Fruit fly (Drosophila melanogaster): ENCODE data around the gene CG6785.
A peak's percentile ranks its signal among the peaks of the same experiment; 100 is the strongest.

CG6785 gene

dm6 chr2L:12007331-12007791, 37.6 kb downstream of the CG6785 start (continued):
- TF ChIP-seq Smox (GFP tag; optimal IDR thresholded peaks at IDR 0.05) = peak; percentile 66
- no peak for TF ChIP-seq CG4318 (GFP tag; optimal IDR thresholded peaks at IDR 0.05)
- peak; percentile 91 for TF ChIP-seq Lpt (GFP tag; optimal IDR thresholded peaks at IDR 0.05)
- peak; percentile 35 for TF ChIP-seq cyc (GFP tag; optimal IDR thresholded peaks at IDR 0.05)
- no peak for TF ChIP-seq CG15336 (GFP tag; IDR thresholded peaks at IDR 0.05)
- peak; percentile 80 for TF ChIP-seq fkh (GFP tag; optimal IDR thresholded peaks at IDR 0.05)
- TF ChIP-seq CG34406 (GFP tag; optimal IDR thresholded peaks at IDR 0.05) = peak; percentile 31
- TF ChIP-seq fd59A (GFP tag; optimal IDR thresholded peaks at IDR 0.05) = peak; percentile 27

dm6 chr2L:12006397-12007330, 38.3 kb downstream of the CG6785 start:
- TF ChIP-seq salr (GFP tag; optimal IDR thresholded peaks at IDR 0.05) (peak; percentile 24 to 94), vri (GFP tag; optimal IDR thresholded peaks at IDR 0.05) (no peak), CG6163 (GFP tag; IDR thresholded peaks at IDR 0.05) (no peak), CG11902 (GFP tag; optimal IDR thresholded peaks at IDR 0.05) (peak; percentile 87), CG7368 (GFP tag; optimal IDR thresholded peaks at IDR 0.05) (peak; percentile 81), achi (GFP tag; optimal IDR thresholded peaks at IDR 0.05) (peak; percentile 89), ss (GFP tag; optimal IDR thresholded peaks at IDR 0.05) (peak; percentile 91 to 96), Met (GFP tag; optimal IDR thresholded peaks at IDR 0.05) (peak; percentile 74), dsx (GFP tag; optimal IDR thresholded peaks at IDR 0.05; ENCODE audit: poor library complexity, severe bottlenecking) (peak; percentile 80), CG16779 (tag; optimal IDR thresholded peaks at IDR 0.05) (peak; percentile 88), Hr4 (GFP tag; optimal IDR thresholded peaks at IDR 0.05) (peak; percentile 69), Sox14 (GFP tag; optimal IDR thresholded peaks at IDR 0.05) (peak; percentile 59), CG6854 (GFP tag; optimal IDR thresholded peaks at IDR 0.05) (no peak), lz (GFP tag; optimal IDR thresholded peaks at IDR 0.05) (peak; percentile 77), CG3919 (GFP tag; optimal IDR thresholded peaks at IDR 0.05) (peak; percentile 83), fd59A (GFP tag; optimal IDR thresholded peaks at IDR 0.05) (peak; percentile 81), CG6276 (GFP tag; optimal IDR thresholded peaks at IDR 0.05) (peak; percentile 83), CG34406 (GFP tag; optimal IDR thresholded peaks at IDR 0.05) (peak; percentile 91), Lpt (GFP tag; optimal IDR thresholded peaks at IDR 0.05) (peak; percentile 76), acj6 (GFP tag; optimal IDR thresholded peaks at IDR 0.05) (peak; percentile 88), cyc (GFP tag; optimal IDR thresholded peaks at IDR 0.05) (peak; percentile 82), fd85E (GFP tag; optimal IDR thresholded peaks at IDR 0.05) (peak; percentile 14), topi (GFP tag; optimal IDR thresholded peaks at IDR 0.05) (peak; percentile 79), OdsH (GFP tag; optimal IDR thresholded peaks at IDR 0.05) (peak; percentile 90), CG1621 (tag; optimal IDR thresholded peaks at IDR 0.05) (no peak), Hr39 (GFP tag; optimal IDR thresholded peaks at IDR 0.05) (peak; percentile 70), CG8319 (GFP tag; optimal IDR thresholded peaks at IDR 0.05) (peak; percentile 76), CG11762 (GFP tag; optimal IDR thresholded peaks at IDR 0.05; ENCODE audit: insufficient read depth) (peak; percentile 84), Gug (GFP tag; IDR thresholded peaks at IDR 0.05) (no peak), Eip78C (GFP tag) (peak; percentile 96), spab (GFP tag; optimal IDR thresholded peaks at IDR 0.05) (peak; percentile 90), Hr38 (GFP tag; optimal IDR thresholded peaks at IDR 0.05) (no peak), Smox (GFP tag; optimal IDR thresholded peaks at IDR 0.05) (peak; percentile 72), eg (GFP tag; IDR thresholded peaks at IDR 0.05) (no peak), CG8119 (GFP tag; IDR thresholded peaks at IDR 0.05) (no peak), CG6808 (GFP tag; optimal IDR thresholded peaks at IDR 0.05) (peak; percentile 93), Eip75B (GFP tag; optimal IDR thresholded peaks at IDR 0.05) (peak; percentile 90), Ets21C (GFP tag; optimal IDR thresholded peaks at IDR 0.05) (peak; percentile 59), Sox15 (GFP tag; optimal IDR thresholded peaks at IDR 0.05) (peak; percentile 78), CG32006 (GFP tag; optimal IDR thresholded peaks at IDR 0.05) (peak; percentile 93), fkh (GFP tag; optimal IDR thresholded peaks at IDR 0.05) (peak; percentile 97), Sox102F (GFP tag; optimal IDR thresholded peaks at IDR 0.05) (peak; percentile 52), CG4318 (GFP tag; optimal IDR thresholded peaks at IDR 0.05) (peak; percentile 86), Eip93F (GFP tag; optimal IDR thresholded peaks at IDR 0.05) (no peak), pdm3 (GFP tag; optimal IDR thresholded peaks at IDR 0.05) (peak; percentile 78)

All from whole organism, prepupa.